Worm (Caenorhabditis elegans): Measurements from ENCODE around the gene str-124.

Gene str-124

DNA sequence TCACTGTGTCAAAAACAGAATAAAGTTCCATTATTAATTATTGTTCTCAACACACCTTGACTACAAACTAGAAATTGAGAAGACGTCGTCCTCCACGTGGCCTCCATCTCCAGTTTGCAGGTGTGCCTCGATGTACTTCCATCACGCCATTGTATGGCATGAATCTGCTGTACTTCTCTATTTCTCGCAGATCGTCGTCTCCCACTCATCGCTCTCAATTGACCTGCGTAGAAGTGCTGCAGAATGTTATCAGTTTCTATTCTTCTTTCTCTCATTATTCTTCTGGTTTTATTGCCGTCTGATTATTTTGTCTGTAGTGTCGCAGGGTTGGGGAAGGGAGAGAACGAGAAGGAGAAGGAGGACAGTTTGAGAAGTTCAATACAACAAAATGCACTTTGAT lies 28.1 kb upstream of the str-124 start (continued):
- no peak for TF ChIP-seq dsc-1 (tag; optimal IDR thresholded peaks at IDR 0.05)
- no peak for TF ChIP-seq xbp-1 (tag; optimal IDR thresholded peaks at IDR 0.05)
- no peak for TF ChIP-seq pqm-1 (tag; optimal IDR thresholded peaks at IDR 0.05)
- TF ChIP-seq ztf-11 (tag; optimal IDR thresholded peaks at IDR 0.05), result no peak
- TF ChIP-seq efl-3 (GFP tag; optimal IDR thresholded peaks at IDR 0.05), result no peak
- TF ChIP-seq lin-35 (GFP tag; optimal IDR thresholded peaks at IDR 0.05), result peak in 1 of 2 experiments; percentile 67
- TF ChIP-seq nhr-28 (tag; optimal IDR thresholded peaks at IDR 0.05), result no peak
- TF ChIP-seq sox-4 (tag; optimal IDR thresholded peaks at IDR 0.05), result no peak
- TF ChIP-seq lin-15B (tag; optimal IDR thresholded peaks at IDR 0.05), result no peak
- TF ChIP-seq C04F5.9 (tag; optimal IDR thresholded peaks at IDR 0.05), result no peak
- peak; percentile 89 for TF ChIP-seq nhr-85 (tag)
- TF ChIP-seq Y116A8C.19 (tag; optimal IDR thresholded peaks at IDR 0.05; ENCODE audit: borderline replicate concordance), result no peak
- TF ChIP-seq mep-1 (tag; optimal IDR thresholded peaks at IDR 0.05), result peak; percentile 47
- TF ChIP-seq mdl-1 (tag; optimal IDR thresholded peaks at IDR 0.05), result peak in 1 of 2 experiments; percentile 73
- no peak for TF ChIP-seq fkh-10 (GFP tag; optimal IDR thresholded peaks at IDR 0.05)
- no peak for TF ChIP-seq grh-1 (GFP tag; IDR thresholded peaks at IDR 0.05)
- no peak for TF ChIP-seq nhr-76 (tag; optimal IDR thresholded peaks at IDR 0.05)
- TF ChIP-seq dpl-1 (GFP tag; optimal IDR thresholded peaks at IDR 0.05), result no peak
- no peak for TF ChIP-seq lin-13 (GFP tag; optimal IDR thresholded peaks at IDR 0.05)
- TF ChIP-seq C16A3.4 (tag; optimal IDR thresholded peaks at IDR 0.05), result no peak
- TF ChIP-seq egl-13 (tag; optimal IDR thresholded peaks at IDR 0.05), result no peak
- peak; percentile 57 for TF ChIP-seq nhr-90 (tag; optimal IDR thresholded peaks at IDR 0.05; ENCODE audit: poor library complexity)
- no peak for TF ChIP-seq vab-15 (tag; optimal IDR thresholded peaks at IDR 0.05)
- no peak for TF ChIP-seq pax-3 (tag; optimal IDR thresholded peaks at IDR 0.05)
- TF ChIP-seq nhr-20 (tag; optimal IDR thresholded peaks at IDR 0.05), result peak; percentile 91
- TF ChIP-seq F16B12.6 (tag; optimal IDR thresholded peaks at IDR 0.05), result no peak
- TF ChIP-seq mab-9 (GFP tag; IDR thresholded peaks at IDR 0.05), result no peak
- no peak for TF ChIP-seq C34B4.2 (tag; optimal IDR thresholded peaks at IDR 0.05)
- TF ChIP-seq unc-86 (tag; optimal IDR thresholded peaks at IDR 0.05), result no peak
- TF ChIP-seq ceh-8 (GFP tag; optimal IDR thresholded peaks at IDR 0.05), result no peak
- TF ChIP-seq nhr-19 (GFP tag; conservative IDR thresholded peaks at IDR 0.05), result peak; percentile 37; the same call in 1 of the 2 replicates
- TF ChIP-seq ama-1 (optimal IDR thresholded peaks at IDR 0.05), result no peak
- TF ChIP-seq hpl-2 (GFP tag; optimal IDR thresholded peaks at IDR 0.05), result no peak
- no peak for TF ChIP-seq mef-2 (tag; optimal IDR thresholded peaks at IDR 0.05)
- TF ChIP-seq elt-2 (tag; optimal IDR thresholded peaks at IDR 0.05), result peak; percentile 71
- peak; percentile 71 for TF ChIP-seq blmp-1 (tag; optimal IDR thresholded peaks at IDR 0.05)

DNA sequence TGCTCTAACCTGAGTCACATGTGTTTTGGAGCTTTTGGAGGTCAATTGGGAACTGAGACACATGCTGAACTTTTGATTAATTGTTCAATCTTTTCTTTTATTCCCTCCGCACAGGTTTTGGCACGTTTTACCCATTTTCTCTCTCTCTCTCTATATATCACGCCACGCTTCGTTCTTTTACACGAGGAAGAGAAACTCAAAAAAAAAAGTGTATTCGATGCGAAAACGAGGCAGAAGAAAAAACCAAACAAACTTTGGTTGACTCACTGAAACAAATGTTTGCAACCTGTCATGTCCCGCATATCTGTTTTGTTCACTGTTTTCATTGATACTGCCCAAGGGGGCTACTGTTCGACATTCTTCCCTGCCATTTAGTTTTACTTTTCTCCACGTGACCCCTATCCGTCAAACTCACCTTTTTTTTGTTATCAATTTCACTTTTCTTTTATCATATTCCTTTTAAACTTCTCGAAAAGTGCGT lies 26.4 kb upstream of the str-124 start:
- TF ChIP-seq Y116A8C.19 (tag; optimal IDR thresholded peaks at IDR 0.05; ENCODE audit: borderline replicate concordance), result no peak
- no peak for TF ChIP-seq nhr-11 (tag; optimal IDR thresholded peaks at IDR 0.05)
- TF ChIP-seq nhr-28 (tag; optimal IDR thresholded peaks at IDR 0.05), result no peak
- no peak for TF ChIP-seq mab-9 (GFP tag; IDR thresholded peaks at IDR 0.05)
- no peak for TF ChIP-seq fos-1 (tag; optimal IDR thresholded peaks at IDR 0.05)
- peak; percentile 26 for TF ChIP-seq nhr-90 (tag; optimal IDR thresholded peaks at IDR 0.05; ENCODE audit: poor library complexity)
- peak; percentile 67 for TF ChIP-seq snu-23 (GFP tag; optimal IDR thresholded peaks at IDR 0.05)
- peak; percentile 82 for TF ChIP-seq nhr-71 (tag; optimal IDR thresholded peaks at IDR 0.05)
- peak; percentile 16 for TF ChIP-seq vab-15 (tag; optimal IDR thresholded peaks at IDR 0.05)
- TF ChIP-seq blmp-1 (tag; optimal IDR thresholded peaks at IDR 0.05), result peak; percentile 86
- TF ChIP-seq sptf-1 (tag; optimal IDR thresholded peaks at IDR 0.05), result no peak
- TF ChIP-seq elt-2 (tag; optimal IDR thresholded peaks at IDR 0.05), result peak; percentile 48
- TF ChIP-seq nhr-12 (tag; optimal IDR thresholded peaks at IDR 0.05), result no peak
- TF ChIP-seq nhr-77 (tag; optimal IDR thresholded peaks at IDR 0.05), result no peak
- TF ChIP-seq unc-98 (GFP tag; IDR thresholded peaks at IDR 0.05), result no peak
- TF ChIP-seq unc-30 (tag; optimal IDR thresholded peaks at IDR 0.05), result no peak
- no peak for TF ChIP-seq unc-62 (GFP tag; optimal IDR thresholded peaks at IDR 0.05)
- peak; percentile 55 for TF ChIP-seq rnt-1 (tag; optimal IDR thresholded peaks at IDR 0.05)
- peak; percentile 55 for TF ChIP-seq nhr-19 (GFP tag; conservative IDR thresholded peaks at IDR 0.05)
- peak; percentile 29 to 30 for TF ChIP-seq lsy-2 (tag; optimal IDR thresholded peaks at IDR 0.05)
- no peak for TF ChIP-seq irx-1 (tag; optimal IDR thresholded peaks at IDR 0.05)
- peak; percentile 48 for TF ChIP-seq fkh-4 (tag; optimal IDR thresholded peaks at IDR 0.05; ENCODE audit: borderline replicate concordance)
- TF ChIP-seq ces-1 (GFP tag; optimal IDR thresholded peaks at IDR 0.05), result no peak
- TF ChIP-seq mef-2 (tag; optimal IDR thresholded peaks at IDR 0.05), result no peak
- TF ChIP-seq isw-1 (GFP tag; IDR thresholded peaks at IDR 0.05), result no peak
- TF ChIP-seq jun-1 (tag; optimal IDR thresholded peaks at IDR 0.05), result no peak
- peak in 1 of 2 experiments; percentile 42 for TF ChIP-seq mdl-1 (tag; optimal IDR thresholded peaks at IDR 0.05)

Measured in whole organism, L1 larva.